Worm (Caenorhabditis elegans) whole organism, L2 larva: Measurements from ENCODE around the gene rsf-1.

Source experiments
- C34F6.9 ChIP-seq: fragments of 150-350 bp; optimal IDR thresholded peaks from 2 replicates; lab custom pipeline; 2014; ENCODE audit warnings: missing biosample characterization, missing genetic modification characterization
- F13H6.1 ChIP-seq: sonication (generic microtip); optimal IDR thresholded peaks from 2 replicates; lab custom pipeline; 2016; ENCODE audit warnings: missing genetic modification characterization, missing compliant biosample characterization
- R02D3.7 ChIP-seq: fragments of 150-350 bp; optimal IDR thresholded peaks from 2 replicates; lab custom pipeline; 2014; ENCODE audit warnings: missing biosample characterization, missing genetic modification characterization
- Y55F3AM.14 ChIP-seq: fragments of 200-800 bp; sonication (Bioruptor generic); optimal IDR thresholded peaks from 2 replicates; lab custom pipeline; 2018; ENCODE audit warnings: mild to moderate bottlenecking, missing genetic modification characterization, missing compliant biosample characterization
- ZK546.5 ChIP-seq: sonication (generic microtip); optimal IDR thresholded peaks from 2 replicates; lab custom pipeline; 2017; ENCODE audit warnings: missing biosample characterization, missing genetic modification characterization
- alr-1 ChIP-seq: fragments of 150-350 bp; optimal IDR thresholded peaks from 2 replicates; lab custom pipeline; 2014; ENCODE audit warnings: missing biosample characterization, missing genetic modification characterization
- aly-2 ChIP-seq: fragments of 150-350 bp; optimal IDR thresholded peaks from 2 replicates; lab custom pipeline; 2014; ENCODE audit warnings: missing biosample characterization, missing genetic modification characterization
- ama-1 ChIP-seq: fragments of 150-350 bp; optimal IDR thresholded peaks from 2 replicates; lab custom pipeline; 2018; ENCODE audit warnings: inconsistent platforms
- ceh-16 ChIP-seq: fragments of 150-350 bp; optimal IDR thresholded peaks from 2 replicates; lab custom pipeline; 2014; ENCODE audit warnings: missing biosample characterization, missing genetic modification characterization
- crh-2 ChIP-seq: sonication (generic microtip); optimal IDR thresholded peaks from 2 replicates; lab custom pipeline; 2017; ENCODE audit warnings: missing biosample characterization, missing genetic modification characterization
- elt-1 ChIP-seq: fragments of 150-350 bp; optimal IDR thresholded peaks from 2 replicates; lab custom pipeline; 2014; ENCODE audit warnings: missing biosample characterization, missing genetic modification characterization
- fos-1 ChIP-seq: fragments of 150-350 bp; optimal IDR thresholded peaks from 2 replicates; lab custom pipeline; 2014; ENCODE audit warnings: missing biosample characterization, missing genetic modification characterization
- lin-11 ChIP-seq: fragments of 150-350 bp; sonication (generic microtip); optimal IDR thresholded peaks from 2 replicates; lab custom pipeline; 2014; ENCODE audit warnings: missing biosample characterization, missing genetic modification characterization, inconsistent platforms, mixed read lengths
- lin-39 ChIP-seq: fragments of 150-350 bp; optimal IDR thresholded peaks from 2 replicates; lab custom pipeline; 2014; ENCODE audit warnings: missing biosample characterization, missing genetic modification reagents, missing genetic modification characterization
- lsy-2 ChIP-seq, 2 experiments: fragments of 150-350 bp in 1 of 2; sonication (generic microtip) in 1 of 2; optimal IDR thresholded peaks; 2 replicates each; lab custom pipeline; 2014 to 2017; ENCODE audit warnings: missing biosample characterization in 2 of 2, missing genetic modification characterization in 2 of 2
- mbf-1 ChIP-seq: sonication (generic microtip); optimal IDR thresholded peaks from 2 replicates; lab custom pipeline; 2017; ENCODE audit warnings: missing biosample characterization, missing genetic modification characterization
- mdl-1 ChIP-seq, 2 experiments: fragments of 150-350 bp in 1 of 2; sonication (generic microtip) in 1 of 2; optimal IDR thresholded peaks; 2 replicates each; lab custom pipeline; 2017; ENCODE audit warnings: missing biosample characterization in 2 of 2, missing genetic modification characterization in 2 of 2
- nhr-10 ChIP-seq: sonication (generic microtip); optimal IDR thresholded peaks from 2 replicates; lab custom pipeline; 2017; ENCODE audit warnings: missing biosample characterization, missing genetic modification characterization
- nhr-21 ChIP-seq: fragments of 150-350 bp; optimal IDR thresholded peaks from 2 replicates; lab custom pipeline; 2014; ENCODE audit warnings: missing biosample characterization, missing genetic modification characterization
- nhr-23 ChIP-seq: fragments of 150-350 bp; optimal IDR thresholded peaks from 2 replicates; lab custom pipeline; 2014; ENCODE audit warnings: missing biosample characterization, missing genetic modification reagents, missing genetic modification characterization
- nhr-237 ChIP-seq: fragments of 150-350 bp; optimal IDR thresholded peaks from 2 replicates; lab custom pipeline; 2014; ENCODE audit warnings: missing biosample characterization, missing genetic modification characterization
- nhr-25 ChIP-seq: fragments of 150-350 bp; sonication (generic microtip); optimal IDR thresholded peaks from 3 replicates; lab custom pipeline; 2014; ENCODE audit warnings: missing biosample characterization, missing genetic modification characterization
- nhr-6 ChIP-seq: fragments of 150-350 bp; optimal IDR thresholded peaks from 2 replicates; lab custom pipeline; 2014; ENCODE audit warnings: missing biosample characterization, missing genetic modification characterization
- nhr-77 ChIP-seq: fragments of 150-350 bp; optimal IDR thresholded peaks from 2 replicates; lab custom pipeline; 2014; ENCODE audit warnings: missing biosample characterization, missing genetic modification characterization
- peb-1 ChIP-seq: fragments of 150-350 bp; optimal IDR thresholded peaks from 2 replicates; lab custom pipeline; 2014; ENCODE audit warnings: missing biosample characterization, missing genetic modification characterization
- sem-4 ChIP-seq: fragments of 150-350 bp; optimal IDR thresholded peaks from 2 replicates; lab custom pipeline; 2014; ENCODE audit warnings: missing biosample characterization, missing genetic modification reagents, missing genetic modification characterization
- sma-9 ChIP-seq, 2 experiments: fragments of 150-350 bp in 1 of 2; sonication (generic microtip) in 1 of 2; optimal IDR thresholded peaks; 2 replicates each; lab custom pipeline; 2014 to 2016; ENCODE audit warnings: missing genetic modification characterization in 2 of 2, mild to moderate bottlenecking in 1 of 2, missing biosample characterization in 1 of 2, missing compliant biosample characterization in 1 of 2, missing genetic modification reagents in 1 of 2, moderate library complexity in 1 of 2
- snpc-4 ChIP-seq: fragments of 150-350 bp; optimal IDR thresholded peaks from 2 replicates; lab custom pipeline; 2014; ENCODE audit warnings: missing biosample characterization, missing genetic modification characterization
- unc-39 ChIP-seq: fragments of 150-350 bp; optimal IDR thresholded peaks from 2 replicates; lab custom pipeline; 2014; ENCODE audit warnings: missing biosample characterization, missing genetic modification characterization
- unc-55 ChIP-seq: fragments of 150-350 bp; sonication (generic microtip); optimal IDR thresholded peaks from 3 replicates; lab custom pipeline; 2014; ENCODE audit warnings: missing biosample characterization, missing genetic modification reagents, missing genetic modification characterization
- unc-62 ChIP-seq: fragments of 150-350 bp; optimal IDR thresholded peaks from 2 replicates; lab custom pipeline; 2014; ENCODE audit warnings: missing biosample characterization, missing genetic modification reagents, missing genetic modification characterization
- zag-1 ChIP-seq: fragments of 150-350 bp; optimal IDR thresholded peaks from 2 replicates; lab custom pipeline; 2014; ENCODE audit warnings: missing biosample characterization, missing genetic modification characterization
- ztf-1 ChIP-seq: fragments of 200-800 bp; sonication (Bioruptor generic); conservative IDR thresholded peaks from 2 replicates; pipeline ENCODE4 v1.3.6; 2022; ENCODE audit warnings: missing genetic modification characterization, missing compliant biosample characterization
- ztf-11 ChIP-seq: sonication (generic microtip); optimal IDR thresholded peaks from 2 replicates; lab custom pipeline; 2017; ENCODE audit warnings: missing biosample characterization, missing genetic modification characterization
- ztf-4 ChIP-seq: fragments of 150-350 bp; optimal IDR thresholded peaks from 2 replicates; lab custom pipeline; 2014; ENCODE audit warnings: missing biosample characterization, missing genetic modification characterization

Gene rsf-1

ce11 chrII:11329021-11329479 is 22.9 kb downstream of the rsf-1 start, which contains the start of gene tag-180:
TSS of gene tag-180 (minus strand) at chrII:11329429.
- TF ChIP-seq ama-1: no peak
- TF ChIP-seq C34F6.9 (tag; lab: Kevin White, UChicago): peak; percentile 22

ce11 chrII:11333375-11333774 is 27.2 kb downstream of the rsf-1 start:
- TF ChIP-seq lsy-2 (tag; optimal IDR thresholded peaks at IDR 0.05; lab: Kevin White, UChicago) (no peak), unc-55 (peak; percentile 28)

- TF ChIP-seq ZK546.5 (tag; lab: Kevin White, UChicago): no peak
- peak; percentile 54 for TF ChIP-seq snpc-4
- peak; percentile 6 for TF ChIP-seq sma-9 (GFP tag; optimal IDR thresholded peaks at IDR 0.05; lab: Kevin White, UChicago)
- no peak for TF ChIP-seq sma-9 (tag; optimal IDR thresholded peaks at IDR 0.05; lab: Kevin White, UChicago)
Observed at ce11 chrII:11333846-11334638, 27.8 kb downstream of the rsf-1 start.

- TF ChIP-seq crh-2 (tag; lab: Kevin White, UChicago): no peak
- TF ChIP-seq ztf-4 (tag; lab: Kevin White, UChicago): no peak
- no peak for TF ChIP-seq ZK546.5 (tag; lab: Kevin White, UChicago)
- no peak for TF ChIP-seq mdl-1 (tag; optimal IDR thresholded peaks at IDR 0.05; lab: Kevin White, UChicago)
- TF ChIP-seq elt-1 (tag; lab: Kevin White, UChicago): no peak
- TF ChIP-seq lin-11 (tag; lab: Kevin White, UChicago): no peak
- TF ChIP-seq mbf-1: no peak
- no peak for TF ChIP-seq R02D3.7 (tag; lab: Kevin White, UChicago)
- no peak for TF ChIP-seq unc-39 (tag; lab: Kevin White, UChicago)
- TF ChIP-seq nhr-6 (tag; lab: Kevin White, UChicago): no peak
- no peak for TF ChIP-seq ztf-11 (tag; lab: Kevin White, UChicago)
- no peak for TF ChIP-seq ceh-16
- no peak for TF ChIP-seq nhr-10 (tag; lab: Kevin White, UChicago)
- TF ChIP-seq ztf-1 (GFP tag; lab: Robert Waterston, UW): no peak
- TF ChIP-seq nhr-77: no peak
- TF ChIP-seq sem-4: no peak
- TF ChIP-seq nhr-21 (tag; lab: Kevin White, UChicago): no peak
- no peak for TF ChIP-seq F13H6.1 (tag; lab: Kevin White, UChicago)
- TF ChIP-seq unc-62 (GFP tag; lab: Kevin White, UChicago): no peak
- peak; percentile 63 for TF ChIP-seq zag-1 (tag; lab: Kevin White, UChicago)
- TF ChIP-seq unc-55: peak; percentile 68
- TF ChIP-seq snpc-4: no peak
- TF ChIP-seq C34F6.9 (tag; lab: Kevin White, UChicago): peak; percentile 38
- TF ChIP-seq nhr-237 (tag; lab: Kevin White, UChicago): no peak
- no peak for TF ChIP-seq aly-2 (tag; lab: Kevin White, UChicago)
- TF ChIP-seq lin-39 (tag; lab: Kevin White, UChicago): no peak
Observed at ce11 chrII:11335670-11336069, 29.5 kb downstream of the rsf-1 start.

- TF ChIP-seq R02D3.7 (tag; lab: Kevin White, UChicago) (no peak), C34F6.9 (tag; lab: Kevin White, UChicago) (no peak), ama-1 (peak; percentile 28), peb-1 (tag; lab: Kevin White, UChicago) (no peak), nhr-25 (tag; lab: Kevin White, UChicago) (no peak), unc-39 (tag; lab: Kevin White, UChicago) (no peak), sem-4 (no peak), unc-62 (GFP tag; lab: Kevin White, UChicago) (no peak), nhr-23 (tag; lab: Kevin White, UChicago) (no peak), Y55F3AM.14 (GFP tag; lab: Kevin White, UChicago) (no peak), sma-9 (GFP tag; optimal IDR thresholded peaks at IDR 0.05; lab: Kevin White, UChicago) (no peak), sma-9 (tag; optimal IDR thresholded peaks at IDR 0.05; lab: Kevin White, UChicago) (no peak), lin-39 (tag; lab: Kevin White, UChicago) (no peak), nhr-21 (tag; lab: Kevin White, UChicago) (peak; percentile 44), alr-1 (tag; lab: Kevin White, UChicago) (no peak), fos-1 (tag; lab: Kevin White, UChicago) (no peak), ceh-16 (no peak), zag-1 (tag; lab: Kevin White, UChicago) (no peak)
- TF ChIP-seq, all 48 proteins: peak for 2
Observed at ce11 chrII:11336163-11336562, 30.0 kb downstream of the rsf-1 start.
